Fruit fly (Drosophila melanogaster) whole organism, prepupa: ENCODE data around the gene Fancl.

Experiments used
- CG11294 ChIP-seq: fragments of 200-800 bp; sonication (Bioruptor generic); IDR thresholded peaks from 2 replicates; pipeline ENCODE4 v1.3.6; 2022; ENCODE audit warnings: missing biosample characterization, missing genetic modification characterization
- CG1621 ChIP-seq: fragments of 200-800 bp; sonication (Bioruptor generic); optimal IDR thresholded peaks from 3 replicates; lab custom pipeline; 2018; ENCODE audit warnings: missing biosample characterization, mild to moderate bottlenecking, missing genetic modification characterization
- CG6163 ChIP-seq: fragments of 200-800 bp; sonication (Bioruptor generic); IDR thresholded peaks from 3 replicates; pipeline ENCODE4 v1.3.6; 2022; ENCODE audit warnings: missing biosample characterization, missing genetic modification characterization
- CG6276 ChIP-seq: fragments of 200-800 bp; sonication (Bioruptor generic); optimal IDR thresholded peaks from 2 replicates; lab custom pipeline; 2017; ENCODE audit warnings: missing biosample characterization, mild to moderate bottlenecking, missing genetic modification characterization
- CG6808 ChIP-seq: fragments of 200-800 bp; sonication (Bioruptor generic); optimal IDR thresholded peaks from 3 replicates; lab custom pipeline; 2017; ENCODE audit warnings: missing biosample characterization, missing genetic modification characterization, mild to moderate bottlenecking, moderate library complexity, missing genetic modification reagents
- CG8319 ChIP-seq: fragments of 200-800 bp; sonication (Bioruptor generic); optimal IDR thresholded peaks from 3 replicates; lab custom pipeline; 2016; ENCODE audit warnings: missing biosample characterization, missing genetic modification characterization
- Eip78C ChIP-seq: fragments of 200-800 bp; sonication (Bioruptor generic); peaks from one replicate; lab custom pipeline; 2016; ENCODE audit warnings: missing biosample characterization, missing genetic modification characterization
- Hr39 ChIP-seq: fragments of 200-800 bp; sonication (Bioruptor generic); optimal IDR thresholded peaks from 2 replicates; lab custom pipeline; 2016; ENCODE audit warnings: missing biosample characterization, missing genetic modification characterization
- OdsH ChIP-seq: fragments of 200-800 bp; sonication (Bioruptor generic); optimal IDR thresholded peaks from 3 replicates; lab custom pipeline; 2016; ENCODE audit warnings: missing biosample characterization, missing genetic modification characterization
- achi ChIP-seq: fragments of 200-800 bp; sonication (Bioruptor generic); optimal IDR thresholded peaks from 3 replicates; lab custom pipeline; 2016; ENCODE audit warnings: missing biosample characterization, missing genetic modification characterization
- fd85E ChIP-seq: fragments of 200-800 bp; sonication (Bioruptor generic); optimal IDR thresholded peaks from 3 replicates; lab custom pipeline; 2016; ENCODE audit warnings: missing biosample characterization, missing genetic modification characterization
- svp ChIP-seq: fragments of 200-800 bp; sonication (Bioruptor generic); peaks from one replicate; lab custom pipeline; 2016; ENCODE audit warnings: missing biosample characterization, missing genetic modification characterization
- topi ChIP-seq: fragments of 200-800 bp; sonication (Bioruptor generic); optimal IDR thresholded peaks from 3 replicates; lab custom pipeline; 2016; ENCODE audit warnings: missing biosample characterization, missing genetic modification characterization

DNA sequence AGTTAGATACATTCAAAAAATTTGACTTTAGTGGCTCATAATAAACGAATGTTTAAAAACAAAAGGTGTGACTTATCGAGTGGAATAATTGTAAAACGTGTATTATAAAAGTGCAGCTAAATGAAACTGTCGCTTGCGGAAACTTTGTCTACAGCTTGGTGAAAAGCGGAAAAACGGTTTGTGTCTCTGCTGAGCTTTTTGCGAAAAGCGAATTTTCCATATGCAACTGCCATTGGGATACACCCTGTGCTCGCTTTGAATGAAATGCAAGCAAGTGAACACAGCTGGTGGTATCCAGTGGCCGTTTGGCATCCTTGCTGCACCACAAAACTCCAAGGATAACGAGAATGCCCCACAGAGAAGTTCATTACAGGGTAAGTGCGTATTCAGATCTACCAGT is 38.2 kb upstream of the Fancl start:
- no peak for TF ChIP-seq CG6276 (GFP tag; lab: Kevin White, UChicago)
- no peak for TF ChIP-seq CG6163 (GFP tag; lab: Robert Waterston, UW)
- no peak for TF ChIP-seq svp (GFP tag; lab: Kevin White, UChicago)
- TF ChIP-seq OdsH (GFP tag; lab: Kevin White, UChicago), result no peak
- TF ChIP-seq fd85E (GFP tag; lab: Kevin White, UChicago), result no peak
- TF ChIP-seq Eip78C (GFP tag; lab: Kevin White, UChicago), result no peak
- no peak for TF ChIP-seq Hr39 (GFP tag; lab: Kevin White, UChicago)
- no peak for TF ChIP-seq achi (GFP tag; lab: Kevin White, UChicago)
- TF ChIP-seq CG11294 (GFP tag; lab: Robert Waterston, UW), result no peak
- no peak for TF ChIP-seq CG6808 (GFP tag; lab: Kevin White, UChicago)
- no peak for TF ChIP-seq CG8319
- no peak for TF ChIP-seq CG1621 (tag; lab: Kevin White, UChicago)
- TF ChIP-seq topi (GFP tag; lab: Kevin White, UChicago), result no peak
